Fruit fly (Drosophila melanogaster) whole organism, embryonic: Measurements from ENCODE around the gene wry.

Experiments
- BEAF-32 ChIP-seq: fragments of 200-800 bp; sonication (Bioruptor generic); optimal IDR thresholded peaks from 3 replicates; lab custom pipeline; 2017; ENCODE audit warnings: missing biosample characterization, missing genetic modification characterization, mild to moderate bottlenecking, moderate library complexity, missing genetic modification reagents
- Blimp-1 ChIP-seq: fragments of 200-800 bp; sonication (Bioruptor generic); optimal IDR thresholded peaks from 3 replicates; lab custom pipeline; 2018; ENCODE audit warnings: missing biosample characterization, missing genetic modification characterization, mild to moderate bottlenecking, moderate library complexity, missing genetic modification reagents
- CG10267 ChIP-seq: fragments of 200-800 bp; sonication (Bioruptor generic); optimal IDR thresholded peaks from 2 replicates; lab custom pipeline; 2018; ENCODE audit warnings: missing biosample characterization, mild to moderate bottlenecking, missing genetic modification characterization, moderate library complexity
- CG13123 ChIP-seq: fragments of 200-800 bp; sonication (Bioruptor generic); optimal IDR thresholded peaks from 2 replicates; lab custom pipeline; 2016; ENCODE audit warnings: missing biosample characterization, missing genetic modification characterization
- CG14860 ChIP-seq: fragments of 200-800 bp; sonication (Bioruptor generic); IDR thresholded peaks from 3 replicates; pipeline ENCODE4 v1.3.6; 2022; ENCODE audit warnings: missing biosample characterization, missing genetic modification characterization; ENCODE audit not compliant: partially characterized antibody
- CG15269 ChIP-seq: fragments of 200-800 bp; sonication (Bioruptor generic); optimal IDR thresholded peaks from 2 replicates; lab custom pipeline; 2018; ENCODE audit warnings: missing biosample characterization, mild to moderate bottlenecking, missing genetic modification characterization, moderate library complexity
- CG1529 ChIP-seq: fragments of 200-800 bp; sonication (Bioruptor generic); optimal IDR thresholded peaks from 3 replicates; lab custom pipeline; 2018; ENCODE audit warnings: missing biosample characterization, missing genetic modification characterization
- CG1602 ChIP-seq: fragments of 200-800 bp; sonication (Bioruptor generic); optimal IDR thresholded peaks from 3 replicates; lab custom pipeline; 2016; ENCODE audit warnings: missing biosample characterization, missing genetic modification characterization
- CG17912 ChIP-seq: fragments of 200-800 bp; sonication (Bioruptor generic); optimal IDR thresholded peaks from 2 replicates; lab custom pipeline; 2018; ENCODE audit warnings: missing biosample characterization, mild to moderate bottlenecking, missing genetic modification characterization
- CG18011 ChIP-seq: fragments of 200-800 bp; sonication (Bioruptor generic); optimal IDR thresholded peaks from 2 replicates; lab custom pipeline; 2017; ENCODE audit warnings: missing biosample characterization, missing genetic modification characterization, mild to moderate bottlenecking, moderate library complexity, missing genotype
- CG18599 ChIP-seq: fragments of 200-800 bp; sonication (Bioruptor generic); optimal IDR thresholded peaks from 3 replicates; lab custom pipeline; 2017; ENCODE audit warnings: missing biosample characterization, missing genetic modification characterization, mild to moderate bottlenecking, moderate library complexity, missing genetic modification reagents
- CG2116 ChIP-seq: fragments of 200-800 bp; sonication (Bioruptor generic); optimal IDR thresholded peaks from 3 replicates; lab custom pipeline; 2018; ENCODE audit warnings: missing biosample characterization, mild to moderate bottlenecking, missing genetic modification characterization
- CG2129 ChIP-seq: fragments of 200-800 bp; sonication (Bioruptor generic); IDR thresholded peaks from 2 replicates; pipeline ENCODE4 v1.3.6; 2022; ENCODE audit warnings: missing biosample characterization, missing genetic modification characterization; ENCODE audit not compliant: partially characterized antibody
- CG2678 ChIP-seq: fragments of 200-800 bp; sonication (Bioruptor generic); optimal IDR thresholded peaks from 3 replicates; lab custom pipeline; 2019; ENCODE audit warnings: missing biosample characterization, mild to moderate bottlenecking, missing genetic modification characterization, moderate library complexity
- CG31224 ChIP-seq: fragments of 200-800 bp; sonication (Bioruptor generic); IDR thresholded peaks from 2 replicates; pipeline ENCODE4 v1.3.6; 2022; ENCODE audit warnings: missing biosample characterization, missing genetic modification characterization
- CG31388 ChIP-seq: fragments of 200-800 bp; sonication (Bioruptor generic); optimal IDR thresholded peaks from 2 replicates; lab custom pipeline; 2016; ENCODE audit warnings: missing biosample characterization, missing genetic modification characterization
- CG31441 ChIP-seq: fragments of 200-800 bp; sonication (Bioruptor generic); IDR thresholded peaks from 2 replicates; pipeline ENCODE4 v1.3.6; 2022; ENCODE audit warnings: missing biosample characterization, missing genetic modification characterization
- CG3838 ChIP-seq: fragments of 200-800 bp; sonication (Bioruptor generic); optimal IDR thresholded peaks from 3 replicates; lab custom pipeline; 2016; ENCODE audit warnings: missing biosample characterization, missing genetic modification characterization
- CG3995 ChIP-seq: fragments of 200-800 bp; sonication (Bioruptor generic); optimal IDR thresholded peaks from 3 replicates; lab custom pipeline; 2016; ENCODE audit warnings: missing biosample characterization, missing genetic modification characterization
- CG4820 ChIP-seq: fragments of 200-800 bp; sonication (Bioruptor generic); optimal IDR thresholded peaks from 3 replicates; lab custom pipeline; 2016; ENCODE audit warnings: missing biosample characterization, missing genetic modification characterization
- CG5953 ChIP-seq: fragments of 200-800 bp; sonication (Bioruptor generic); IDR thresholded peaks from 2 replicates; pipeline ENCODE4 v1.3.6; 2022; ENCODE audit warnings: missing biosample characterization, missing genetic modification characterization
- CG6654 ChIP-seq: fragments of 200-800 bp; sonication (Bioruptor generic); optimal IDR thresholded peaks from 2 replicates; lab custom pipeline; 2017; ENCODE audit warnings: missing biosample characterization, mild to moderate bottlenecking, missing genetic modification characterization
- CG7556 ChIP-seq: fragments of 200-800 bp; sonication (Bioruptor generic); optimal IDR thresholded peaks from 2 replicates; lab custom pipeline; 2017; ENCODE audit warnings: missing biosample characterization, mild to moderate bottlenecking, missing genetic modification characterization
- CG8290 ChIP-seq, 3 experiments: fragments of 200-800 bp; sonication (Bioruptor generic); optimal IDR thresholded peaks; 2 replicates each; lab custom pipeline; 2016 to 2019; ENCODE audit warnings: missing biosample characterization in 3 of 3, missing genetic modification characterization in 3 of 3, mild to moderate bottlenecking in 2 of 3, moderate library complexity in 1 of 3
- D19A ChIP-seq: fragments of 200-800 bp; optimal IDR thresholded peaks from 3 replicates; lab custom pipeline; 2019; ENCODE audit warnings: missing biosample characterization, mild to moderate bottlenecking, missing genetic modification characterization, moderate library complexity
- Doc2 ChIP-seq: fragments of 200-800 bp; sonication (Bioruptor generic); IDR thresholded peaks from 2 replicates; pipeline ENCODE4 v1.3.6; 2022; ENCODE audit warnings: missing biosample characterization, missing genetic modification characterization
- Ets97D ChIP-seq: fragments of 200-800 bp; sonication (Bioruptor generic); optimal IDR thresholded peaks from 3 replicates; lab custom pipeline; 2016; ENCODE audit warnings: missing biosample characterization, missing genetic modification characterization
- Fer1 ChIP-seq: fragments of 200-800 bp; sonication (Bioruptor generic); optimal IDR thresholded peaks from 2 replicates; lab custom pipeline; 2017; ENCODE audit warnings: missing biosample characterization, mild to moderate bottlenecking, missing genetic modification characterization
- Hey ChIP-seq: fragments of 200-800 bp; sonication (Bioruptor generic); optimal IDR thresholded peaks from 3 replicates; lab custom pipeline; 2018; ENCODE audit warnings: missing biosample characterization, mild to moderate bottlenecking, missing genetic modification characterization
- Hmr ChIP-seq: fragments of 200-800 bp; sonication (Bioruptor generic); optimal IDR thresholded peaks from 3 replicates; lab custom pipeline; 2017; ENCODE audit warnings: mild to moderate bottlenecking, missing biosample characterization, missing genetic modification reagents, missing genetic modification characterization
- Hr39 ChIP-seq: fragments of >200 bp; optimal IDR thresholded peaks from 2 replicates; lab custom pipeline; 2017
- Hr51 ChIP-seq, 2 experiments: fragments of 200-800 bp; sonication (Bioruptor generic); optimal IDR thresholded peaks; 2 replicates in 1 of 2; 3 replicates in 1 of 2; lab custom pipeline; 2016 to 2018; ENCODE audit warnings: missing biosample characterization in 2 of 2, missing genetic modification characterization in 2 of 2, mild to moderate bottlenecking in 1 of 2, moderate library complexity in 1 of 2
- Lhr ChIP-seq: fragments of 200-800 bp; sonication (Bioruptor generic); optimal IDR thresholded peaks from 3 replicates; lab custom pipeline; 2017; ENCODE audit warnings: mild to moderate bottlenecking, missing biosample characterization, missing genetic modification reagents, missing genetic modification characterization
- Myb ChIP-seq: fragments of 200-800 bp; sonication (Bioruptor generic); optimal IDR thresholded peaks from 2 replicates; lab custom pipeline; 2016; ENCODE audit warnings: missing biosample characterization, missing genetic modification characterization
- Nf-YC ChIP-seq: fragments of 200-800 bp; optimal IDR thresholded peaks from 3 replicates; lab custom pipeline; 2019; ENCODE audit warnings: missing biosample characterization, mild to moderate bottlenecking, missing genetic modification characterization, moderate library complexity
- Ssrp ChIP-seq: fragments of 200-800 bp; sonication (Bioruptor generic); optimal IDR thresholded peaks from 2 replicates; lab custom pipeline; 2018; ENCODE audit warnings: missing biosample characterization, mild to moderate bottlenecking, missing genetic modification characterization, moderate library complexity
- Taf1 ChIP-seq: fragments of 200-800 bp; sonication (Bioruptor generic); IDR thresholded peaks from 2 replicates; pipeline ENCODE4 v1.3.6; 2022; ENCODE audit warnings: missing biosample characterization, missing genetic modification characterization
- Xbp1 ChIP-seq: fragments of 200-800 bp; sonication (Bioruptor generic); optimal IDR thresholded peaks from 3 replicates; lab custom pipeline; 2016; ENCODE audit warnings: missing biosample characterization, mild to moderate bottlenecking, missing genetic modification characterization
- YL-1 ChIP-seq: fragments of 200-800 bp; sonication (Bioruptor generic); optimal IDR thresholded peaks from 3 replicates; lab custom pipeline; 2017; ENCODE audit warnings: missing biosample characterization, mild to moderate bottlenecking, missing genetic modification characterization
- ewg ChIP-seq: fragments of 200-800 bp; sonication (Bioruptor generic); optimal IDR thresholded peaks from 3 replicates; lab custom pipeline; 2017; ENCODE audit warnings: mild to moderate bottlenecking, missing biosample characterization, missing genetic modification reagents, missing genetic modification characterization
- lola ChIP-seq, 3 experiments: fragments of >200 bp in 2 of 3; fragments of 200-800 bp in 1 of 3; sonication (Bioruptor generic) in 1 of 3; optimal IDR thresholded peaks; 2 replicates each; lab custom pipeline; 2017 to 2019; ENCODE audit warnings: missing biosample characterization in 3 of 3, missing genetic modification characterization in 3 of 3, mild to moderate bottlenecking in 1 of 3, moderate library complexity in 1 of 3
- mirr ChIP-seq: fragments of 200-800 bp; sonication (Bioruptor generic); optimal IDR thresholded peaks from 3 replicates; lab custom pipeline; 2018; ENCODE audit warnings: missing biosample characterization, mild to moderate bottlenecking, missing genetic modification characterization
- oc ChIP-seq: fragments of 200-800 bp; sonication (Bioruptor generic); optimal IDR thresholded peaks from 2 replicates; lab custom pipeline; 2018; ENCODE audit warnings: missing biosample characterization, mild to moderate bottlenecking, missing genetic modification characterization, moderate library complexity
- sisA ChIP-seq: fragments of 200-800 bp; sonication (Bioruptor generic); IDR thresholded peaks from 2 replicates; pipeline ENCODE4 v1.3.6; 2022; ENCODE audit warnings: missing biosample characterization, missing genetic modification characterization
- slou ChIP-seq: fragments of 200-800 bp; sonication (Bioruptor generic); optimal IDR thresholded peaks from 3 replicates; lab custom pipeline; 2016; ENCODE audit warnings: missing biosample characterization, missing genetic modification characterization
- sna ChIP-seq: fragments of 200-800 bp; sonication (Bioruptor generic); IDR thresholded peaks from 2 replicates; pipeline ENCODE4 v1.3.6; 2022; ENCODE audit warnings: missing biosample characterization, missing genetic modification characterization; ENCODE audit not compliant: partially characterized antibody
- unpg ChIP-seq: fragments of 200-800 bp; sonication (Bioruptor generic); optimal IDR thresholded peaks from 3 replicates; lab custom pipeline; 2018; ENCODE audit warnings: missing biosample characterization, mild to moderate bottlenecking, missing genetic modification characterization, moderate library complexity
- wdn ChIP-seq: fragments of 200-800 bp; sonication (Bioruptor generic); IDR thresholded peaks from 2 replicates; pipeline ENCODE4 v1.3.6; 2022; ENCODE audit warnings: missing biosample characterization, missing genetic modification characterization

The wry gene

DNA sequence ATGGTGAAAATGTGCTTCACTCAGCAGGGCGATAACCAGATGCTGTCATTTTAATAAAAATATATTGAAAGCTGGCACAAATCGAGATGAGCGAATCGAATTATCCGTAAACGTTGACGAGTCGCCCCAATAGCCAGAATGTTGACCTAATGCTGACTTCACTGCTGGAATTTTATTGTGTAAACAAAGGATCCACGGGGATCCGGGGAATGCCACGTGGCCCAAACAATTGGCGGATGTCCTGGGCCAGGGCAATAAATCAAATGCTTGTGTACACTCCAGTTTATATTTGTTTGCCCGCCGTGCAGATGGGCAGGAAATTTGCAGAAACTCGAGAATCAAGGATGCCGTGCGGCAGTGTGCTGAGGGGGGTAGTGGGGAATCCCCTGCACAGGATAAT is 48.4 kb upstream of the wry start (continued):
- no peak for TF ChIP-seq Fer1 (GFP tag; lab: Kevin White, UChicago)
- TF ChIP-seq ewg (GFP tag; lab: Kevin White, UChicago): no peak
- no peak for TF ChIP-seq CG5953
- TF ChIP-seq Hr51 (GFP tag; optimal IDR thresholded peaks at IDR 0.05; lab: Kevin White, UChicago): no peak
- TF ChIP-seq CG31388 (GFP tag; lab: Kevin White, UChicago): no peak
- no peak for TF ChIP-seq CG15269 (tag; lab: Kevin White, UChicago)
- no peak for TF ChIP-seq CG4820 (GFP tag; lab: Kevin White, UChicago)
- no peak for TF ChIP-seq Xbp1 (GFP tag; lab: Kevin White, UChicago)
- no peak for TF ChIP-seq CG8290 (GFP tag; optimal IDR thresholded peaks at IDR 0.05; lab: Kevin White, UChicago)
- no peak for TF ChIP-seq CG8290 (tag; optimal IDR thresholded peaks at IDR 0.05; lab: Kevin White, UChicago)
- no peak for TF ChIP-seq BEAF-32
- no peak for TF ChIP-seq CG1529 (GFP tag; lab: Kevin White, UChicago)
- no peak for TF ChIP-seq CG31441
- no peak for TF ChIP-seq CG13123
- peak; percentile 41 for TF ChIP-seq CG18599 (GFP tag; lab: Kevin White, UChicago)
- TF ChIP-seq Nf-YC (tag; lab: Kevin White, UChicago): no peak
- no peak for TF ChIP-seq Doc2 (GFP tag; lab: Robert Waterston, UW)
- peak; percentile 23 for TF ChIP-seq mirr (GFP tag; lab: Kevin White, UChicago)
- no peak for TF ChIP-seq CG18011 (GFP tag; lab: Kevin White, UChicago)
- no peak for TF ChIP-seq Hmr (GFP tag; lab: Kevin White, UChicago)
- TF ChIP-seq D19A (tag; lab: Kevin White, UChicago): no peak
- no peak for TF ChIP-seq CG1602 (GFP tag; lab: Kevin White, UChicago)
- TF ChIP-seq Hey (tag; lab: Kevin White, UChicago): peak; percentile 81
- TF ChIP-seq sna (GFP tag; lab: Robert Waterston, UW): no peak

DNA sequence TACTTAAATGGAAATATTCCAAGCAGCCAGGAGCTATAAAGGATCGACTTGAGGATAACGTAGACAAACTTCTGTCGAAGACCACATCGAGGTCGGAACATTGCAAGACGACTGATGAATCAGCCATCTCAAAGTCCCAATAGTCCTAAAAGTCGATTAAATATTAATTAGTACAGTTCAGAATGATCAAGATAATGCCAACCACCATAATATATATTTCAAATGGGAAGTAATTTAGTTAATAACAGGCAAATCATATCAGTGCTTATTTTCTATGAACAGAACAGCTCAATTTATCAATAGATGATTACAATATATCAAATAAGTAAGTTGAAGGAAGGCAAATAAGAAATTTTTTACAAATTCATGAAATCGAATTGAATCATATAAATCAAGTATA is 46.1 kb upstream of the wry start, which contains the start of gene Gr22d:
TSS of gene Gr22d (minus strand) at position 101 of the 400 bp plus-strand sequence.
- TF ChIP-seq Lhr (GFP tag; lab: Kevin White, UChicago) (no peak), CG1602 (GFP tag; lab: Kevin White, UChicago) (no peak), unpg (GFP tag; lab: Kevin White, UChicago) (no peak), CG17912 (GFP tag; lab: Kevin White, UChicago) (no peak), Blimp-1 (GFP tag; lab: Kevin White, UChicago) (no peak), CG2678 (tag; lab: Kevin White, UChicago) (no peak), wdn (GFP tag; lab: Robert Waterston, UW) (no peak), CG10267 (tag; lab: Kevin White, UChicago) (no peak), CG7556 (GFP tag; lab: Kevin White, UChicago) (no peak), lola (GFP tag; optimal IDR thresholded peaks at IDR 0.05; lab: Kevin White, UChicago) (no peak), Hr39 (no peak)
- TF ChIP-seq, all 482 proteins: peak for 0

DNA sequence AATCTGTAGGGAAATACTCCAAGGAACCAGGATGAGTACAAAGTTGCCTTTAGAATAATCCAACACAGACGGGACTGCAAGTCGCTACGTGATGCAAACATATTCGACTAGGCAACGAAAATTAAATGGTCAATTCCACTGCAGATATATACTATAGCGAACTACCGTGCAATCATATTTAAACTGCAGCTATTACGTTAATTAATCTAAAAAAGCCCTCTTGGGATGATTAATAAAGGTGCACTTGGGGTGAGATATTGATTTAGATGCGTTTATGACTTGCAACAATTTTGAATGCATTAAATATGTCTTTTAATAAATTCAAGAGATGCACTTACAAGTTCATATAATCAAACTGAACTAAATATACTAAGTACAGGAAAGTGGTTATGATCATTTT is 44.6 kb upstream of the wry start, which contains the start of gene Gr22c:
TSS of gene Gr22c (minus strand) at position 101 of the 400 bp plus-strand sequence.
- TF ChIP-seq CG2116 (GFP tag; lab: Kevin White, UChicago): no peak
- no peak for TF ChIP-seq CG6654 (GFP tag; lab: Kevin White, UChicago)
- TF ChIP-seq Taf1: no peak
- no peak for TF ChIP-seq YL-1
- TF ChIP-seq slou: no peak
- no peak for TF ChIP-seq Myb (GFP tag; lab: Kevin White, UChicago)
- TF ChIP-seq CG14860 (GFP tag; lab: Robert Waterston, UW): no peak
- no peak for TF ChIP-seq oc (tag; lab: Kevin White, UChicago)
- TF ChIP-seq Ssrp (tag; lab: Kevin White, UChicago): no peak
- no peak for TF ChIP-seq CG2129 (GFP tag; lab: Robert Waterston, UW)
- TF ChIP-seq sisA (GFP tag; lab: Robert Waterston, UW): no peak
- TF ChIP-seq Ets97D (GFP tag; lab: Kevin White, UChicago): no peak
- no peak for TF ChIP-seq CG3838 (GFP tag; lab: Kevin White, UChicago)
- no peak for TF ChIP-seq CG31224
- TF ChIP-seq CG3995 (GFP tag; lab: Kevin White, UChicago): no peak
- TF ChIP-seq Hmr (GFP tag; lab: Kevin White, UChicago): no peak
